Fruit fly (Drosophila melanogaster) whole organism, embryonic: ENCODE results near the gene ihog.

Experiments
- Abd-B ChIP-seq: fragments of 200-800 bp; sonication (Bioruptor generic); optimal IDR thresholded peaks from 2 replicates; lab custom pipeline; 2018; ENCODE audit warnings: missing biosample characterization, mild to moderate bottlenecking, missing genetic modification characterization, moderate library complexity
- Antp ChIP-seq: fragments of 200-800 bp; sonication (Bioruptor generic); optimal IDR thresholded peaks from 3 replicates; lab custom pipeline; 2016; ENCODE audit warnings: missing biosample characterization, missing genetic modification characterization
- CG10321 ChIP-seq: fragments of 200-800 bp; sonication (Bioruptor generic); IDR thresholded peaks from 2 replicates; pipeline ENCODE4 v1.3.6; 2022; ENCODE audit warnings: missing biosample characterization, missing genetic modification characterization
- CG10543 ChIP-seq: fragments of 200-800 bp; sonication (Bioruptor generic); optimal IDR thresholded peaks from 3 replicates; lab custom pipeline; 2017; ENCODE audit warnings: missing biosample characterization, mild to moderate bottlenecking, missing genetic modification characterization, moderate library complexity
- CG11093 ChIP-seq: fragments of 200-800 bp; sonication (Bioruptor generic); IDR thresholded peaks from 3 replicates; pipeline ENCODE4 v1.3.6; 2022; ENCODE audit warnings: missing biosample characterization, missing genetic modification characterization
- CG11398 ChIP-seq: fragments of 200-800 bp; sonication (Bioruptor generic); optimal IDR thresholded peaks from 2 replicates; lab custom pipeline; 2016; ENCODE audit warnings: missing biosample characterization, missing genetic modification characterization
- CG11695 ChIP-seq: fragments of 200-800 bp; sonication (Bioruptor generic); IDR thresholded peaks from 3 replicates; pipeline ENCODE4 v1.3.6; 2022; ENCODE audit warnings: missing biosample characterization, missing genetic modification characterization
- CG12942 ChIP-seq: fragments of 200-800 bp; sonication (Bioruptor generic); optimal IDR thresholded peaks from 3 replicates; lab custom pipeline; 2016; ENCODE audit warnings: missing biosample characterization, missing genetic modification characterization
- CG13123 ChIP-seq: fragments of 200-800 bp; sonication (Bioruptor generic); optimal IDR thresholded peaks from 2 replicates; lab custom pipeline; 2016; ENCODE audit warnings: missing biosample characterization, missing genetic modification characterization
- CG14050 ChIP-seq: fragments of 200-800 bp; sonication (Bioruptor generic); IDR thresholded peaks from 3 replicates; pipeline ENCODE4 v1.3.6; 2022; ENCODE audit warnings: missing biosample characterization, missing genetic modification characterization
- CG15696 ChIP-seq: fragments of 200-800 bp; sonication (Bioruptor generic); optimal IDR thresholded peaks from 2 replicates; lab custom pipeline; 2019; ENCODE audit warnings: missing biosample characterization, mild to moderate bottlenecking, missing genetic modification characterization, moderate library complexity
- CG17361 ChIP-seq: fragments of 200-800 bp; sonication (Bioruptor generic); IDR thresholded peaks from 3 replicates; pipeline ENCODE4 v1.3.6; 2022; ENCODE audit warnings: missing biosample characterization, missing genetic modification characterization
- CG2199 ChIP-seq: fragments of 200-800 bp; sonication (Bioruptor generic); IDR thresholded peaks from 3 replicates; pipeline ENCODE4 v1.3.6; 2022; ENCODE audit warnings: missing biosample characterization, missing genetic modification characterization
- CG2712 ChIP-seq: fragments of 200-800 bp; optimal IDR thresholded peaks from 3 replicates; lab custom pipeline; 2019; ENCODE audit warnings: missing biosample characterization, mild to moderate bottlenecking, missing genetic modification characterization, moderate library complexity
- CG3847 ChIP-seq: fragments of 200-800 bp; sonication (Bioruptor generic); IDR thresholded peaks from 2 replicates; pipeline ENCODE4 v1.3.6; 2022; ENCODE audit warnings: missing biosample characterization, missing genetic modification characterization
- CG4328 ChIP-seq: fragments of 200-800 bp; sonication (Bioruptor generic); optimal IDR thresholded peaks from 3 replicates; lab custom pipeline; 2017; ENCODE audit warnings: missing biosample characterization, missing genetic modification reagents, missing genetic modification characterization
- CG8478 ChIP-seq: fragments of >200 bp; optimal IDR thresholded peaks from 2 replicates; lab custom pipeline; 2018
- CG9437 ChIP-seq: fragments of 200-800 bp; sonication (Bioruptor generic); optimal IDR thresholded peaks from 2 replicates; lab custom pipeline; 2018; ENCODE audit warnings: missing biosample characterization, mild to moderate bottlenecking, missing genetic modification characterization
- Ets65A ChIP-seq: fragments of 200-800 bp; sonication (Bioruptor generic); peaks from one replicate; lab custom pipeline; 2016; ENCODE audit warnings: missing biosample characterization, missing genetic modification characterization
- Gsc ChIP-seq: fragments of 200-800 bp; sonication (Bioruptor generic); IDR thresholded peaks from 2 replicates; pipeline ENCODE4 v1.3.6; 2022; ENCODE audit warnings: missing biosample characterization, missing genetic modification characterization
- H15 ChIP-seq: fragments of 200-800 bp; sonication (Bioruptor generic); IDR thresholded peaks from 3 replicates; pipeline ENCODE4 v1.3.6; 2022; ENCODE audit warnings: missing biosample characterization, missing genetic modification characterization
- HLHmδ ChIP-seq: fragments of 200-800 bp; sonication (Bioruptor generic); optimal IDR thresholded peaks from 2 replicates; lab custom pipeline; 2018; ENCODE audit warnings: missing biosample characterization, mild to moderate bottlenecking, missing genetic modification characterization, moderate library complexity
- Kr ChIP-seq: fragments of 200-800 bp; sonication (Bioruptor generic); optimal IDR thresholded peaks from 2 replicates; lab custom pipeline; 2017; ENCODE audit warnings: missing biosample characterization, mild to moderate bottlenecking, missing genetic modification characterization
- MBD-R2 ChIP-seq: fragments of 200-800 bp; sonication (Bioruptor generic); IDR thresholded peaks from 2 replicates; pipeline ENCODE4 v1.3.6; 2022; ENCODE audit warnings: missing biosample characterization, missing genetic modification characterization
- Med ChIP-seq: fragments of 200-800 bp; sonication (Bioruptor generic); peaks from one replicate; lab custom pipeline; 2016; ENCODE audit warnings: missing biosample characterization, missing genetic modification characterization, mild to moderate bottlenecking, inconsistent platforms, moderate library complexity
- Oli ChIP-seq: fragments of 200-800 bp; sonication (Bioruptor generic); optimal IDR thresholded peaks from 2 replicates; lab custom pipeline; 2018; ENCODE audit warnings: missing biosample characterization, mild to moderate bottlenecking, missing genetic modification characterization, moderate library complexity
- Opbp ChIP-seq: fragments of 200-800 bp; sonication (Bioruptor generic); IDR thresholded peaks from 3 replicates; pipeline ENCODE4 v1.3.6; 2022; ENCODE audit warnings: missing biosample characterization, missing genetic modification characterization; ENCODE audit not compliant: partially characterized antibody
- Ravus ChIP-seq: fragments of 200-800 bp; sonication (Bioruptor generic); IDR thresholded peaks from 2 replicates; pipeline ENCODE4 v1.3.6; 2022; ENCODE audit warnings: missing biosample characterization, missing genetic modification characterization
- Sry-β ChIP-seq: fragments of 200-800 bp; sonication (Bioruptor generic); optimal IDR thresholded peaks from 2 replicates; lab custom pipeline; 2018; ENCODE audit warnings: missing biosample characterization, mild to moderate bottlenecking, missing genetic modification characterization, moderate library complexity
- Sry-δ ChIP-seq: fragments of 200-800 bp; sonication (Bioruptor generic); optimal IDR thresholded peaks from 2 replicates; lab custom pipeline; 2016; ENCODE audit warnings: missing biosample characterization, missing genetic modification characterization
- Ssrp ChIP-seq: fragments of 200-800 bp; sonication (Bioruptor generic); optimal IDR thresholded peaks from 2 replicates; lab custom pipeline; 2018; ENCODE audit warnings: missing biosample characterization, mild to moderate bottlenecking, missing genetic modification characterization, moderate library complexity
- Trl ChIP-seq, 3 experiments: fragments of >200 bp in 2 of 3; fragments of 200-800 bp in 1 of 3; sonication (Bioruptor generic) in 1 of 3; optimal IDR thresholded peaks; 2 replicates in 1 of 3; 3 replicates in 2 of 3; lab custom pipeline; 2016 to 2017; ENCODE audit warnings: missing biosample characterization in 1 of 3, missing genetic modification characterization in 1 of 3
- Usf ChIP-seq: fragments of 200-800 bp; sonication (Bioruptor generic); optimal IDR thresholded peaks from 2 replicates; lab custom pipeline; 2017; ENCODE audit warnings: missing genotype, missing biosample characterization, missing genetic modification characterization
- YL-1 ChIP-seq: fragments of 200-800 bp; sonication (Bioruptor generic); optimal IDR thresholded peaks from 3 replicates; lab custom pipeline; 2017; ENCODE audit warnings: missing biosample characterization, mild to moderate bottlenecking, missing genetic modification characterization
- ase ChIP-seq: fragments of 200-800 bp; sonication (Bioruptor generic); IDR thresholded peaks from 3 replicates; pipeline ENCODE4 v1.3.6; 2022; ENCODE audit warnings: missing biosample characterization, missing genetic modification characterization
- bbx ChIP-seq: fragments of 200-800 bp; sonication (Bioruptor generic); IDR thresholded peaks from 2 replicates; pipeline ENCODE4 v1.3.6; 2022; ENCODE audit warnings: missing biosample characterization, missing genetic modification characterization; ENCODE audit not compliant: partially characterized antibody
- bigmax ChIP-seq: fragments of 200-800 bp; sonication (Bioruptor generic); optimal IDR thresholded peaks from 2 replicates; lab custom pipeline; 2018; ENCODE audit warnings: missing biosample characterization, mild to moderate bottlenecking, missing genetic modification characterization
- cg ChIP-seq: fragments of 200-800 bp; sonication (Bioruptor generic); optimal IDR thresholded peaks from 3 replicates; lab custom pipeline; 2019; ENCODE audit warnings: missing biosample characterization, mild to moderate bottlenecking, missing genetic modification characterization, moderate library complexity
- fu2 ChIP-seq: fragments of 200-800 bp; sonication (Bioruptor generic); optimal IDR thresholded peaks from 2 replicates; lab custom pipeline; 2016; ENCODE audit warnings: missing biosample characterization, missing genetic modification characterization
- gcm ChIP-seq: fragments of 200-800 bp; sonication (Bioruptor generic); optimal IDR thresholded peaks from 2 replicates; lab custom pipeline; 2019; ENCODE audit warnings: missing biosample characterization, mild to moderate bottlenecking, missing genetic modification characterization, moderate library complexity
- grn ChIP-seq: fragments of 200-800 bp; sonication (Bioruptor generic); optimal IDR thresholded peaks from 3 replicates; lab custom pipeline; 2017; ENCODE audit warnings: missing biosample characterization, missing genetic modification characterization
- hb ChIP-seq: fragments of 200-800 bp; sonication (Bioruptor generic); IDR thresholded peaks from 3 replicates; pipeline ENCODE4 v1.3.6; 2022; ENCODE audit warnings: missing biosample characterization, missing genetic modification characterization; ENCODE audit not compliant: partially characterized antibody
- kah ChIP-seq: fragments of 200-800 bp; sonication (Bioruptor generic); optimal IDR thresholded peaks from 2 replicates; lab custom pipeline; 2018; ENCODE audit warnings: missing biosample characterization, mild to moderate bottlenecking, missing genetic modification characterization
- lov ChIP-seq, 2 experiments: fragments of 200-800 bp in 1 of 2; fragments of >200 bp in 1 of 2; sonication (Bioruptor generic) in 1 of 2; IDR thresholded peaks in 1 of 2; optimal IDR thresholded peaks in 1 of 2; 2 replicates in 1 of 2; 3 replicates in 1 of 2; pipeline versions ENCODE4 v1.3.6 to Lab custom; 2017 to 2022; ENCODE audit warnings: missing biosample characterization in 1 of 2, missing genetic modification characterization in 1 of 2
- oc ChIP-seq: fragments of 200-800 bp; sonication (Bioruptor generic); optimal IDR thresholded peaks from 2 replicates; lab custom pipeline; 2018; ENCODE audit warnings: missing biosample characterization, mild to moderate bottlenecking, missing genetic modification characterization, moderate library complexity
- otp ChIP-seq: fragments of 200-800 bp; sonication (Bioruptor generic); IDR thresholded peaks from 3 replicates; pipeline ENCODE4, ENCODE4 v1.3.6; 2022; ENCODE audit warnings: missing biosample characterization, missing genetic modification characterization
- peb ChIP-seq: fragments of 200-800 bp; sonication (Bioruptor generic); IDR thresholded peaks from 2 replicates; pipeline ENCODE4 v1.3.6; 2022; ENCODE audit warnings: missing biosample characterization, missing genetic modification characterization
- row ChIP-seq: fragments of 200-800 bp; sonication (Bioruptor generic); IDR thresholded peaks from 3 replicates; pipeline ENCODE4 v1.3.6; 2022; ENCODE audit warnings: missing biosample characterization, missing genetic modification characterization
- vvl ChIP-seq: fragments of 200-800 bp; sonication (Bioruptor generic); IDR thresholded peaks from 2 replicates; pipeline ENCODE4 v1.3.6; 2022; ENCODE audit warnings: missing biosample characterization, missing genetic modification characterization
- zen ChIP-seq: fragments of 200-800 bp; sonication (Bioruptor generic); optimal IDR thresholded peaks from 3 replicates; lab custom pipeline; 2018; ENCODE audit warnings: missing biosample characterization, mild to moderate bottlenecking, missing genetic modification characterization, moderate library complexity

Gene ihog

DNA sequence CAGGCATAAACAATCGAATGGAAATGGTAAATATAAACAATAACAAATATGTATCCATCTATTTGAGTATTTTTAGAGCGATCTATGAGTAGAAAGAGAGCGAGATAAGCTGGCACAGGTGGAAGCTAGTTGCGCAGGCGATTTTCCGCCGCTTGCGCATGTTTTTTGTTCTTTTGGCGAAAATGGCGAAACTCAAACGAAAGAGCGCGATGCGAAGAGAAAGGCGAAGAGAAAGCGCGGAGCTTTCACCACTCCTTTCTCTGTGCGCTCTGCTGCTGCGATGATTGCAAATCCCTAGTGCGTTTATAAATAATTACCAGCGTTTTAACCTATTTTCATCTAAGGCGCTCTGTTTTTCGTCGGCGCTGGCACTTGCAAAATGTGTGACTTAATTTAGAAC lies 6.9 kb downstream of the ihog start (continued):
- TF ChIP-seq H15 (GFP tag; lab: Robert Waterston, UW) = no peak
- no peak for TF ChIP-seq CG2712 (tag; lab: Kevin White, UChicago)
- no peak for TF ChIP-seq CG11398
- no peak for TF ChIP-seq HLHmδ
- TF ChIP-seq ase (GFP tag; lab: Robert Waterston, UW) = no peak
- peak; percentile 54 for TF ChIP-seq kah (GFP tag; lab: Kevin White, UChicago)
- TF ChIP-seq fu2 (GFP tag; lab: Kevin White, UChicago) = no peak

DNA sequence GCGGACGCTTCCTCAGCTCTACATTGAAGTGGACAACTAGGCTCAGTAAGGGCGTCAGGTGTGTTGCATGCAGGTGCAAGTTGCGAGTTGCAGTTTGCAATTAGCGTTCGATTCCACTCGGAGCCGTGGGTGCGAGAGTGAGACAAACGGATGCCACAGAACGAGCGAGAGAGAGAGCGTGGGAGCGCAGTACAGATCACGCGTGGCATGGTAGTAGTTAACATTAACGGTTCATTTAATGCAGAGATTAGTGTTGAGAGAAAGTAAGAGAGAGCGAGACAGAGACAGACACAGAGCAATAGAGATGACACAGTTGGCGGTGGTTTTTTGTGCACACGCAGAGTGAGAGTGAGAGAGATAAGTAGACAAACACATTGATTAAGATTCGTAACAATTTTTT lies 8.9 kb downstream of the ihog start:
- TF ChIP-seq bbx (GFP tag; lab: Robert Waterston, UW) (0 out of 2 replicates have a peak, but pooled peaks have one; percentile 40), zen (tag; lab: Kevin White, UChicago) (peak; percentile 60), CG4328 (GFP tag; lab: Kevin White, UChicago) (no peak), cg (GFP tag; lab: Kevin White, UChicago) (peak; percentile 39), Med (GFP tag; lab: Kevin White, UChicago) (no peak), Abd-B (GFP tag; lab: Kevin White, UChicago) (no peak), CG8478 (peak; percentile 75), CG9437 (no peak), row (GFP tag; lab: Robert Waterston, UW) (0 out of 3 replicates have a peak, but pooled peaks have one; percentile 6), oc (tag; lab: Kevin White, UChicago) (no peak), CG17361 (GFP tag; lab: Robert Waterston, UW) (no peak), CG10543 (GFP tag; lab: Kevin White, UChicago) (no peak), CG11093 (GFP tag; lab: Robert Waterston, UW) (no peak), CG15696 (tag; lab: Kevin White, UChicago) (no peak), gcm (GFP tag; lab: Kevin White, UChicago) (no peak), Ravus (GFP tag; lab: Robert Waterston, UW) (no peak), hb (GFP tag; lab: Robert Waterston, UW) (no peak), CG2199 (GFP tag; lab: Robert Waterston, UW) (0 out of 3 replicates have a peak, but pooled peaks have one; percentile 56), Sry-δ (GFP tag; lab: Kevin White, UChicago) (peak; percentile 51), Kr (GFP tag; lab: Kevin White, UChicago) (no peak), lov (optimal IDR thresholded peaks at IDR 0.05; lab: Kevin White, UChicago) (no peak), lov (GFP tag; IDR thresholded peaks at IDR 0.05; lab: Robert Waterston, UW) (no peak), bigmax (GFP tag; lab: Kevin White, UChicago) (no peak), CG11695 (GFP tag; lab: Robert Waterston, UW) (no peak), CG3847 (GFP tag; lab: Robert Waterston, UW) (no peak), Usf (GFP tag; lab: Kevin White, UChicago) (no peak), Antp (GFP tag; lab: Kevin White, UChicago) (no peak), CG13123 (GFP tag; lab: Kevin White, UChicago) (no peak), CG14050 (GFP tag; lab: Robert Waterston, UW) (no peak), CG10321 (GFP tag; lab: Robert Waterston, UW) (peak; percentile 88), otp (no peak), Oli (tag; lab: Kevin White, UChicago) (no peak), grn (GFP tag; lab: Kevin White, UChicago) (no peak), Opbp (GFP tag; lab: Robert Waterston, UW) (peak; percentile 46; the same call in 1 of the 3 replicates), Gsc (GFP tag; lab: Robert Waterston, UW) (no peak), vvl (GFP tag; lab: Robert Waterston, UW) (peak; percentile 18; the same call in 1 of the 2 replicates), Trl (optimal IDR thresholded peaks at IDR 0.05; lab: Kevin White, UChicago) (peak in 1 of 2 experiments; percentile 35), Trl (GFP tag; optimal IDR thresholded peaks at IDR 0.05; lab: Kevin White, UChicago) (no peak), Ssrp (tag; lab: Kevin White, UChicago) (no peak), YL-1 (no peak), CG12942 (GFP tag; lab: Kevin White, UChicago) (no peak), MBD-R2 (GFP tag; lab: Robert Waterston, UW) (peak; percentile 32; the same call in 1 of the 2 replicates), Sry-β (peak; percentile 50), peb (GFP tag; lab: Robert Waterston, UW) (no peak), Ets65A (no peak)
